Fruit fly (Drosophila melanogaster) whole organism, adult: ENCODE results near the gene CG6409.

Experiments
- CG12768 ChIP-seq: fragments of 200-800 bp; sonication (Bioruptor generic); optimal IDR thresholded peaks from 2 replicates; lab custom pipeline; 2017; ENCODE audit warnings: missing biosample characterization, missing genetic modification characterization, mild to moderate bottlenecking, moderate library complexity, missing genetic modification reagents
- CG7045 ChIP-seq: fragments of 200-800 bp; sonication (Bioruptor generic); optimal IDR thresholded peaks from 2 replicates; lab custom pipeline; 2017; ENCODE audit warnings: missing biosample characterization, mild to moderate bottlenecking, missing genetic modification characterization
- Crg-1 ChIP-seq: fragments of 200-800 bp; sonication (Bioruptor generic); optimal IDR thresholded peaks from 2 replicates; lab custom pipeline; 2016; ENCODE audit warnings: missing biosample characterization, missing genetic modification characterization
- Hr96 ChIP-seq: fragments of 200-800 bp; sonication (Bioruptor generic); optimal IDR thresholded peaks from 2 replicates; lab custom pipeline; 2016; ENCODE audit warnings: missing biosample characterization, missing genetic modification characterization
- bab1 ChIP-seq: fragments of 200-800 bp; sonication (Bioruptor generic); optimal IDR thresholded peaks from 3 replicates; lab custom pipeline; 2019; ENCODE audit warnings: missing biosample characterization, mild to moderate bottlenecking, missing genetic modification characterization, moderate library complexity
- kay ChIP-seq: fragments of 200-800 bp; sonication (Bioruptor generic); peaks from one replicate; lab custom pipeline; 2016; ENCODE audit warnings: missing biosample characterization, missing genetic modification characterization, borderline replicate concordance
- tj ChIP-seq: fragments of 200-800 bp; sonication (Bioruptor generic); optimal IDR thresholded peaks from 3 replicates; lab custom pipeline; 2017; ENCODE audit warnings: missing biosample characterization, mild to moderate bottlenecking, missing genetic modification characterization, moderate library complexity
- toe ChIP-seq: fragments of 200-800 bp; sonication (Bioruptor generic); optimal IDR thresholded peaks from 2 replicates; lab custom pipeline; 2016; ENCODE audit warnings: missing biosample characterization, missing genetic modification characterization

DNA sequence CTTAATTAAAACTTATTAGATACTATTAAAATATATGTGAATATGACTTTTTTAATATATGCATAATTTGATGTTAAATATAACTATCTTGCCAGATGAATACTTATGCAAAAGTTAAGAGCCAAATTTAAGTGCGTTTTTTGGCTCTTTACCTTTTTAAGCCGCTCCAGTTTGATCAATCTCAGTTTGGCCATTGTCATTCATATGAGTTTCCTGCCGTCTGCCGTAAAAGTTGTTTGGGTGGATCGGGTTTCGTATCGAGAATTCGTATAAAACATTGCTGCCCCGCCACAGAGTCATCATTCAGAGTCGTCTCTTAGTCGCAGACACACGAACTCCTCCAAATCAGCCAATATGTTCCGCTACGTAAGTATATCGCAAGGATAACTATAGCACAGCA, 9.2 kb upstream of the CG6409 start, which contains the start of gene Cpr67Fa2:
- TF ChIP-seq CG12768, result no peak
- TF ChIP-seq toe (GFP tag; lab: Kevin White, UChicago), result no peak
- no peak for TF ChIP-seq tj (GFP tag; lab: Kevin White, UChicago)
- no peak for TF ChIP-seq kay (GFP tag; lab: Kevin White, UChicago)
- TF ChIP-seq Crg-1 (GFP tag; lab: Kevin White, UChicago), result no peak
- TF ChIP-seq Hr96 (GFP tag; lab: Kevin White, UChicago), result no peak
- TF ChIP-seq bab1 (GFP tag; lab: Kevin White, UChicago), result no peak
- TF ChIP-seq CG7045, result no peak
